Worm (Caenorhabditis elegans) whole organism, young adult: Measurements from ENCODE around the gene haf-3.
A peak's percentile ranks its signal among the peaks of the same experiment; 100 is the strongest.
"Not testable (repeated sequence)": the region's sequence is repeated elsewhere in the genome, so short reads cannot be mapped to it uniquely, and the experiment has no call there.

Source experiments
- B0019.2 ChIP-seq: fragments of 200-800 bp; sonication (Bioruptor generic); conservative IDR thresholded peaks from 2 replicates; pipeline ENCODE4 v1.3.6; 2022; ENCODE audit warnings: missing genetic modification reagents, missing genetic modification characterization, missing compliant biosample characterization
- B0261.1 ChIP-seq: sonication (generic microtip); optimal IDR thresholded peaks from 2 replicates; lab custom pipeline; 2016; ENCODE audit warnings: mild to moderate bottlenecking, missing genetic modification characterization, moderate library complexity, missing compliant biosample characterization
- C17E4.6 ChIP-seq: fragments of 200-800 bp; sonication (Bioruptor generic); IDR thresholded peaks from 2 replicates; pipeline ENCODE4 v1.3.6; 2022; ENCODE audit warnings: missing genetic modification reagents, missing genetic modification characterization, missing compliant biosample characterization
- D2030.7 ChIP-seq: fragments of 200-800 bp; sonication (Bioruptor generic); IDR thresholded peaks from 2 replicates; pipeline ENCODE4 v1.3.6; 2022; ENCODE audit warnings: missing genetic modification reagents, missing genetic modification characterization, missing compliant biosample characterization
- F33H1.4 ChIP-seq: fragments of 200-800 bp; sonication (Bioruptor generic); IDR thresholded peaks from 2 replicates; pipeline ENCODE4 v1.3.6; 2022; ENCODE audit warnings: missing genetic modification reagents, missing genetic modification characterization, missing compliant biosample characterization
- F37B4.10 ChIP-seq: fragments of 200-800 bp; sonication (Bioruptor generic); IDR thresholded peaks from 2 replicates; pipeline ENCODE4 v1.3.6; 2022; ENCODE audit warnings: missing genetic modification characterization, missing compliant biosample characterization
- F39B2.1 ChIP-seq: fragments of 200-800 bp; sonication (Bioruptor generic); IDR thresholded peaks from 2 replicates; pipeline ENCODE4 v1.3.6; 2022; ENCODE audit warnings: missing genetic modification reagents, missing genetic modification characterization, missing compliant biosample characterization
- Y53F4B.3 ChIP-seq: fragments of 200-800 bp; sonication (Bioruptor generic); IDR thresholded peaks from 2 replicates; pipeline ENCODE4 v1.3.6; 2022; ENCODE audit warnings: missing genetic modification reagents, missing genetic modification characterization, missing compliant biosample characterization
- Y53G8AR.9 ChIP-seq: fragments of 200-800 bp; sonication (Bioruptor generic); conservative IDR thresholded peaks from 2 replicates; pipeline ENCODE4 v1.3.6; 2022; ENCODE audit warnings: missing genetic modification reagents, missing genetic modification characterization, missing compliant biosample characterization
- Y56A3A.18 ChIP-seq: fragments of 200-800 bp; sonication (Bioruptor generic); IDR thresholded peaks from 2 replicates; pipeline ENCODE4 v1.3.6; 2022; ENCODE audit warnings: missing genetic modification reagents, missing genetic modification characterization, missing compliant biosample characterization
- Y95B8A.8 ChIP-seq: fragments of 200-800 bp; sonication (Bioruptor generic); IDR thresholded peaks from 2 replicates; pipeline ENCODE4 v1.3.6; 2022; ENCODE audit warnings: missing genetic modification reagents, missing genetic modification characterization, missing compliant biosample characterization
- aptf-3 ChIP-seq: fragments of 200-800 bp; sonication (Bioruptor generic); IDR thresholded peaks from 2 replicates; pipeline ENCODE4 v1.3.6; 2022; ENCODE audit warnings: missing genetic modification characterization, missing compliant biosample characterization
- attf-3 ChIP-seq: fragments of 200-800 bp; sonication (Bioruptor generic); conservative IDR thresholded peaks from 2 replicates; pipeline ENCODE4 v1.3.6; 2022; ENCODE audit warnings: missing genetic modification reagents, missing genetic modification characterization, missing compliant biosample characterization
- attf-6 ChIP-seq: fragments of 200-800 bp; sonication (Bioruptor generic); IDR thresholded peaks from 2 replicates; pipeline ENCODE4 v1.3.6; 2022; ENCODE audit warnings: missing genetic modification reagents, missing genetic modification characterization, missing compliant biosample characterization
- bed-1 ChIP-seq: fragments of 200-800 bp; sonication (Bioruptor generic); IDR thresholded peaks from 2 replicates; pipeline ENCODE4 v1.3.6; 2022; ENCODE audit warnings: missing genetic modification reagents, missing genetic modification characterization, missing compliant biosample characterization
- bed-2 ChIP-seq: fragments of 200-800 bp; sonication (Bioruptor generic); IDR thresholded peaks from 2 replicates; pipeline ENCODE4 v1.3.6; 2022; ENCODE audit warnings: missing genetic modification reagents, missing genetic modification characterization, missing compliant biosample characterization
- cebp-1 ChIP-seq, 2 experiments: fragments of 200-800 bp in 1 of 2; sonication (Bioruptor generic) in 1 of 2; sonication (generic microtip) in 1 of 2; IDR thresholded peaks in 1 of 2; optimal IDR thresholded peaks in 1 of 2; 2 replicates each; pipeline versions ENCODE4 v1.3.6 to Lab custom; 2017 to 2022; ENCODE audit warnings: missing compliant biosample characterization in 2 of 2, missing genetic modification characterization in 2 of 2, mild to moderate bottlenecking in 1 of 2, missing genetic modification reagents in 1 of 2, moderate library complexity in 1 of 2
- cebp-2 ChIP-seq: fragments of 200-800 bp; sonication (Bioruptor generic); IDR thresholded peaks from 2 replicates; pipeline ENCODE4 v1.3.6; 2022; ENCODE audit warnings: missing genetic modification characterization, missing compliant biosample characterization
- ceh-100 ChIP-seq: fragments of 200-800 bp; sonication (Bioruptor generic); IDR thresholded peaks from 2 replicates; pipeline ENCODE4 v1.3.6; 2022; ENCODE audit warnings: missing genetic modification reagents, missing genetic modification characterization, missing compliant biosample characterization
- ceh-40 ChIP-seq: fragments of 200-800 bp; sonication (Bioruptor generic); IDR thresholded peaks from 2 replicates; pipeline ENCODE4 v1.3.6; 2022; ENCODE audit warnings: missing genetic modification characterization, missing compliant biosample characterization
- ceh-58 ChIP-seq: fragments of 200-800 bp; sonication (Bioruptor generic); IDR thresholded peaks from 2 replicates; pipeline ENCODE4 v1.3.6; 2022; ENCODE audit warnings: missing genetic modification characterization, missing compliant biosample characterization
- ceh-91 ChIP-seq: fragments of 200-800 bp; sonication (Bioruptor generic); IDR thresholded peaks from 2 replicates; pipeline ENCODE4 v1.3.6; 2022; ENCODE audit warnings: missing genetic modification reagents, missing genetic modification characterization, missing compliant biosample characterization
- die-1 ChIP-seq: sonication (generic microtip); optimal IDR thresholded peaks from 2 replicates; lab custom pipeline; 2016; ENCODE audit warnings: missing genotype, mild to moderate bottlenecking, missing genetic modification characterization, missing compliant biosample characterization
- dox-1 ChIP-seq: fragments of 200-800 bp; sonication (Bioruptor generic); IDR thresholded peaks from 2 replicates; pipeline ENCODE4 v1.3.6; 2022; ENCODE audit warnings: missing genetic modification reagents, missing genetic modification characterization, missing compliant biosample characterization
- egl-18 ChIP-seq: fragments of 200-800 bp; sonication (Bioruptor generic); IDR thresholded peaks from 2 replicates; pipeline ENCODE4 v1.3.6; 2022; ENCODE audit warnings: missing genetic modification reagents, missing genetic modification characterization, missing compliant biosample characterization
- egl-44 ChIP-seq: fragments of 200-800 bp; sonication (Bioruptor generic); IDR thresholded peaks from 2 replicates; pipeline ENCODE4 v1.3.6; 2022; ENCODE audit warnings: missing genetic modification reagents, missing genetic modification characterization, missing compliant biosample characterization
- egrh-3 ChIP-seq: fragments of 200-800 bp; sonication (Bioruptor generic); IDR thresholded peaks from 2 replicates; pipeline ENCODE4 v1.3.6; 2022; ENCODE audit warnings: missing genetic modification reagents, missing genetic modification characterization, missing compliant biosample characterization
- ekl-4 ChIP-seq: fragments of 200-800 bp; sonication (Bioruptor generic); IDR thresholded peaks from 2 replicates; pipeline ENCODE4 v1.3.6; 2022; ENCODE audit warnings: missing genetic modification reagents, missing genetic modification characterization, missing compliant biosample characterization
- hmg-1.2 ChIP-seq: fragments of 200-800 bp; sonication (Bioruptor generic); IDR thresholded peaks from 2 replicates; pipeline ENCODE4 v1.3.6; 2022; ENCODE audit warnings: missing genetic modification reagents, missing genetic modification characterization, missing compliant biosample characterization
- hmg-20 ChIP-seq: fragments of 200-800 bp; sonication (Bioruptor generic); IDR thresholded peaks from 2 replicates; pipeline ENCODE4 v1.3.6; 2022; ENCODE audit warnings: missing genetic modification reagents, missing genetic modification characterization, missing compliant biosample characterization
- hsf-1 ChIP-seq: fragments of 200-800 bp; sonication (Bioruptor generic); IDR thresholded peaks from 2 replicates; pipeline ENCODE4 v1.3.6; 2022; ENCODE audit warnings: missing genetic modification reagents, missing genetic modification characterization, missing compliant biosample characterization
- lin-26 ChIP-seq: fragments of 200-800 bp; sonication (Bioruptor generic); IDR thresholded peaks from 2 replicates; pipeline ENCODE4 v1.3.6; 2022; ENCODE audit warnings: missing genetic modification reagents, missing genetic modification characterization, missing compliant biosample characterization
- lin-54 ChIP-seq: fragments of 200-800 bp; sonication (Bioruptor generic); optimal IDR thresholded peaks from 2 replicates; lab custom pipeline; 2018; ENCODE audit warnings: mild to moderate bottlenecking, missing genetic modification characterization, missing compliant biosample characterization
- lir-1 ChIP-seq: fragments of 200-800 bp; sonication (Bioruptor generic); conservative IDR thresholded peaks from 2 replicates; pipeline ENCODE4 v1.3.6; 2022; ENCODE audit warnings: missing genetic modification reagents, missing genetic modification characterization, missing compliant biosample characterization
- madf-3 ChIP-seq: fragments of 200-800 bp; sonication (Bioruptor generic); IDR thresholded peaks from 2 replicates; pipeline ENCODE4 v1.3.6; 2022; ENCODE audit warnings: missing genetic modification reagents, missing genetic modification characterization, missing compliant biosample characterization
- madf-6 ChIP-seq: fragments of 200-800 bp; sonication (Bioruptor generic); IDR thresholded peaks from 2 replicates; pipeline ENCODE4 v1.3.6; 2022; ENCODE audit warnings: missing genetic modification reagents, missing genetic modification characterization, missing compliant biosample characterization
- madf-8 ChIP-seq: fragments of 200-800 bp; sonication (Bioruptor generic); conservative IDR thresholded peaks from 2 replicates; pipeline ENCODE4 v1.3.6; 2022; ENCODE audit warnings: missing genetic modification reagents, missing genetic modification characterization, missing compliant biosample characterization
- mcd-1 ChIP-seq: fragments of 200-800 bp; sonication (Bioruptor generic); IDR thresholded peaks from 2 replicates; pipeline ENCODE4 v1.3.6; 2022; ENCODE audit warnings: missing genetic modification reagents, missing genetic modification characterization, missing compliant biosample characterization
- mes-4 ChIP-seq: sonication (generic microtip); optimal IDR thresholded peaks from 2 replicates; lab custom pipeline; 2016; ENCODE audit warnings: missing genotype, missing genetic modification characterization, missing compliant biosample characterization
- nfyb-1 ChIP-seq: fragments of 200-800 bp; sonication (Bioruptor generic); IDR thresholded peaks from 2 replicates; pipeline ENCODE4 v1.3.6; 2022; ENCODE audit warnings: missing genetic modification reagents, missing genetic modification characterization, missing compliant biosample characterization
- nhr-120 ChIP-seq: fragments of 200-800 bp; sonication (Bioruptor generic); IDR thresholded peaks from 2 replicates; pipeline ENCODE4 v1.3.6; 2022; ENCODE audit warnings: missing genetic modification characterization, missing compliant biosample characterization
- nhr-90 ChIP-seq: sonication (generic microtip); optimal IDR thresholded peaks from 2 replicates; lab custom pipeline; 2016; ENCODE audit warnings: missing genotype, mild to moderate bottlenecking, missing genetic modification characterization, missing compliant biosample characterization
- rcor-1 ChIP-seq: fragments of 200-800 bp; sonication (Bioruptor generic); IDR thresholded peaks from 2 replicates; pipeline ENCODE4 v1.3.6; 2022; ENCODE audit warnings: missing genetic modification reagents, missing genetic modification characterization, missing compliant biosample characterization
- rpc-1 ChIP-seq, 2 experiments: fragments of 150-350 bp in 1 of 2; sonication (generic microtip) in 1 of 2; optimal IDR thresholded peaks; 2 replicates each; lab custom pipeline; 2014 to 2018; ENCODE audit warnings: missing biosample characterization in 1 of 2, missing genetic modification characterization in 1 of 2, missing genetic modification reagents in 1 of 2, missing genotype in 1 of 2
- sea-2 ChIP-seq: fragments of 200-800 bp; sonication (Bioruptor generic); IDR thresholded peaks from 2 replicates; pipeline ENCODE4 v1.3.6; 2022; ENCODE audit warnings: missing genetic modification characterization, missing compliant biosample characterization
- ztf-25 ChIP-seq: fragments of 200-800 bp; sonication (Bioruptor generic); IDR thresholded peaks from 2 replicates; pipeline ENCODE4 v1.3.6; 2022; ENCODE audit warnings: missing genetic modification reagents, missing genetic modification characterization, missing compliant biosample characterization
- ztf-28 ChIP-seq: fragments of 200-800 bp; sonication (Bioruptor generic); IDR thresholded peaks from 2 replicates; pipeline ENCODE4 v1.3.6; 2022; ENCODE audit warnings: missing genetic modification reagents, missing genetic modification characterization, missing compliant biosample characterization

Gene haf-3

ce11 chrV:15767385-15767784, 1.4 kb upstream of the haf-3 start:
- TF ChIP-seq sea-2 (0 out of 2 replicates have a peak, but pooled peaks have one; percentile 60), madf-6 (GFP tag; lab: Robert Waterston, UW) (peak; percentile 79), C17E4.6 (peak; percentile 84), Y95B8A.8 (peak; percentile 69; the same call in 1 of the 2 replicates), hmg-1.2 (peak; percentile 65), rcor-1 (GFP tag; lab: Robert Waterston, UW) (peak; percentile 80), cebp-2 (GFP tag; lab: Robert Waterston, UW) (peak; percentile 94; the same call in 1 of the 2 replicates), attf-6 (GFP tag; lab: Robert Waterston, UW) (peak; percentile 89), Y53G8AR.9 (GFP tag; lab: Robert Waterston, UW) (peak; percentile 84), egl-44 (GFP tag; lab: Robert Waterston, UW) (peak; percentile 95), ekl-4 (GFP tag; lab: Robert Waterston, UW) (peak; percentile 85), ceh-40 (GFP tag; lab: Robert Waterston, UW) (0 out of 2 replicates have a peak, but pooled peaks have one; percentile 40), mes-4 (tag; lab: Kevin White, UChicago) (peak; percentile 22), attf-3 (GFP tag; lab: Robert Waterston, UW) (0 out of 2 replicates have a peak, but pooled peaks have one; percentile 35), F33H1.4 (GFP tag; lab: Robert Waterston, UW) (peak; percentile 27; the same call in 1 of the 2 replicates), F39B2.1 (GFP tag; lab: Robert Waterston, UW) (peak; percentile 74), egl-18 (GFP tag; lab: Robert Waterston, UW) (0 out of 2 replicates have a peak, but pooled peaks have one; percentile 29), aptf-3 (peak; percentile 95; the same call in 1 of the 2 replicates), F37B4.10 (GFP tag; lab: Robert Waterston, UW) (peak; percentile 89; the same call in 1 of the 2 replicates), madf-8 (GFP tag; lab: Robert Waterston, UW) (peak; percentile 39), rpc-1 (tag; optimal IDR thresholded peaks at IDR 0.05; lab: Kevin White, UChicago) (peak; percentile 61), bed-1 (GFP tag; lab: Robert Waterston, UW) (peak; percentile 84; the same call in 1 of the 2 replicates), ceh-100 (peak; percentile 74), lir-1 (GFP tag; lab: Robert Waterston, UW) (0 out of 2 replicates have a peak, but pooled peaks have one; percentile 37), hsf-1 (peak; percentile 69), nfyb-1 (GFP tag; lab: Robert Waterston, UW) (peak; percentile 87), Y56A3A.18 (GFP tag; lab: Robert Waterston, UW) (peak; percentile 66), B0019.2 (GFP tag; lab: Robert Waterston, UW) (peak; percentile 53), dox-1 (peak; percentile 83), lin-26 (GFP tag; lab: Robert Waterston, UW) (peak; percentile 99), ztf-25 (GFP tag; lab: Robert Waterston, UW) (peak; percentile 72; the same call in 1 of the 2 replicates), ceh-91 (GFP tag; lab: Robert Waterston, UW) (0 out of 2 replicates have a peak, but pooled peaks have one; percentile 19), lin-54 (peak; percentile 52), B0261.1 (tag; lab: Kevin White, UChicago) (peak; percentile 60), madf-3 (GFP tag; lab: Robert Waterston, UW) (peak; percentile 81), bed-2 (GFP tag; lab: Robert Waterston, UW) (peak; percentile 85), egrh-3 (GFP tag; lab: Robert Waterston, UW) (peak; percentile 41; the same call in 1 of the 2 replicates), die-1 (peak; percentile 28), cebp-1 (GFP tag; IDR thresholded peaks at IDR 0.05; lab: Robert Waterston, UW) (peak; percentile 59), hmg-20 (GFP tag; lab: Robert Waterston, UW) (peak; percentile 75), ztf-28 (GFP tag; lab: Robert Waterston, UW) (peak; percentile 77; the same call in 1 of the 2 replicates), nhr-120 (peak; percentile 86; the same call in 1 of the 2 replicates), Y53F4B.3 (peak; percentile 76), D2030.7 (peak; percentile 89), ceh-58 (GFP tag; lab: Robert Waterston, UW) (peak; percentile 91), mcd-1 (peak; percentile 79), nhr-90 (tag; lab: Kevin White, UChicago) (peak; percentile 19)
- TF ChIP-seq rpc-1 (optimal IDR thresholded peaks at IDR 0.05; lab: Kevin White, UChicago); cebp-1 (tag; optimal IDR thresholded peaks at IDR 0.05; lab: Kevin White, UChicago): not testable (repeated sequence)
